Fruit fly (Drosophila melanogaster): ENCODE measurements around the gene CG42680.

Gene CG42680

dm6 chr2L:14622182-14622581 is 34.1 kb upstream of the CG42680 start:
- peak; percentile 29 for TF ChIP-seq CG7045 (GFP tag; optimal IDR thresholded peaks at IDR 0.05)
- TF ChIP-seq toe (GFP tag; optimal IDR thresholded peaks at IDR 0.05) = no peak

dm6 chr2L:14619602-14620001 is 31.6 kb upstream of the CG42680 start:
- TF ChIP-seq CG12768 (GFP tag; optimal IDR thresholded peaks at IDR 0.05) = no peak
- TF ChIP-seq Clk (GFP tag; optimal IDR thresholded peaks at IDR 0.05) = no peak
- no peak for TF ChIP-seq cic (GFP tag; optimal IDR thresholded peaks at IDR 0.05)
- no peak for TF ChIP-seq CG33017 (tag; optimal IDR thresholded peaks at IDR 0.05)
- no peak for TF ChIP-seq ovo (GFP tag; optimal IDR thresholded peaks at IDR 0.05)
- no peak for TF ChIP-seq pad (GFP tag; optimal IDR thresholded peaks at IDR 0.05)
- TF ChIP-seq Mnt (GFP tag; optimal IDR thresholded peaks at IDR 0.05) = no peak
- no peak for TF ChIP-seq Crg-1 (GFP tag; optimal IDR thresholded peaks at IDR 0.05)
- TF ChIP-seq Hr96 (GFP tag; optimal IDR thresholded peaks at IDR 0.05) = no peak
- TF ChIP-seq bab1 (GFP tag; optimal IDR thresholded peaks at IDR 0.05) = no peak
- no peak for TF ChIP-seq CG7045 (GFP tag; optimal IDR thresholded peaks at IDR 0.05)
- TF ChIP-seq tj (GFP tag; optimal IDR thresholded peaks at IDR 0.05) = no peak
- TF ChIP-seq CG7101 (tag; optimal IDR thresholded peaks at IDR 0.05) = no peak
- TF ChIP-seq CG14711 (tag; optimal IDR thresholded peaks at IDR 0.05) = no peak
- no peak for TF ChIP-seq CG11617 (GFP tag; optimal IDR thresholded peaks at IDR 0.05)
- no peak for TF ChIP-seq CG5204 (GFP tag; optimal IDR thresholded peaks at IDR 0.05)
- TF ChIP-seq kay (GFP tag; ENCODE audit: borderline replicate concordance) = no peak

dm6 chr2L:14615749-14616348 is 27.8 kb upstream of the CG42680 start:
- TF ChIP-seq Hr96 (GFP tag; optimal IDR thresholded peaks at IDR 0.05) (no peak), ovo (GFP tag; optimal IDR thresholded peaks at IDR 0.05) (peak; percentile 56), CG33017 (tag; optimal IDR thresholded peaks at IDR 0.05) (peak; percentile 3)

dm6 chr2L:14614897-14615602 is 27.0 kb upstream of the CG42680 start, which contains the start of the genes Adh and Adhr:
TSS of gene Adh (plus strand) at chr2L:14615552.
TSS of gene Adhr (plus strand) at chr2L:14615552.
- peak; percentile 91 for TF ChIP-seq CG12768 (GFP tag; optimal IDR thresholded peaks at IDR 0.05)
- peak; percentile 71 for TF ChIP-seq Hr96 (GFP tag; optimal IDR thresholded peaks at IDR 0.05)
- TF ChIP-seq tj (GFP tag; optimal IDR thresholded peaks at IDR 0.05) = peak; percentile 77
- peak; percentile 27 for TF ChIP-seq cic (GFP tag; optimal IDR thresholded peaks at IDR 0.05)
- peak; percentile 88 for TF ChIP-seq toe (GFP tag; optimal IDR thresholded peaks at IDR 0.05)
- peak; percentile 91 for TF ChIP-seq CG5204 (GFP tag; optimal IDR thresholded peaks at IDR 0.05)
- TF ChIP-seq CG11617 (GFP tag; optimal IDR thresholded peaks at IDR 0.05) = peak; percentile 85
- TF ChIP-seq CG1620 (GFP tag; optimal IDR thresholded peaks at IDR 0.05) = peak; percentile 72
- peak; percentile 95 for TF ChIP-seq CG33017 (tag; optimal IDR thresholded peaks at IDR 0.05)
- TF ChIP-seq Crg-1 (GFP tag; optimal IDR thresholded peaks at IDR 0.05) = peak; percentile 82
- peak; percentile 87 for TF ChIP-seq Clk (GFP tag; optimal IDR thresholded peaks at IDR 0.05)
- peak; percentile 93 for TF ChIP-seq kay (GFP tag; ENCODE audit: borderline replicate concordance)
- TF ChIP-seq bab1 (GFP tag; optimal IDR thresholded peaks at IDR 0.05) = peak; percentile 75
- TF ChIP-seq pad (GFP tag; optimal IDR thresholded peaks at IDR 0.05) = peak; percentile 94
- peak; percentile 78 for TF ChIP-seq ovo (GFP tag; optimal IDR thresholded peaks at IDR 0.05)
- TF ChIP-seq CG14711 (tag; optimal IDR thresholded peaks at IDR 0.05) = peak; percentile 87
- TF ChIP-seq cnc (optimal IDR thresholded peaks at IDR 0.05) = no peak
- TF ChIP-seq CG7045 (GFP tag; optimal IDR thresholded peaks at IDR 0.05) = peak; percentile 93
- TF ChIP-seq Mnt (GFP tag; optimal IDR thresholded peaks at IDR 0.05) = peak; percentile 42
- peak; percentile 92 for TF ChIP-seq CG7101 (tag; optimal IDR thresholded peaks at IDR 0.05)

- TF ChIP-seq tj (GFP tag; optimal IDR thresholded peaks at IDR 0.05) (no peak), cic (GFP tag; optimal IDR thresholded peaks at IDR 0.05) (no peak), CG7045 (GFP tag; optimal IDR thresholded peaks at IDR 0.05) (peak; percentile 19), ovo (GFP tag; optimal IDR thresholded peaks at IDR 0.05) (no peak), CG33017 (tag; optimal IDR thresholded peaks at IDR 0.05) (peak; percentile 92), cnc (optimal IDR thresholded peaks at IDR 0.05) (no peak), Crg-1 (GFP tag; optimal IDR thresholded peaks at IDR 0.05) (no peak), CG7101 (tag; optimal IDR thresholded peaks at IDR 0.05) (peak; percentile 88), CG12768 (GFP tag; optimal IDR thresholded peaks at IDR 0.05) (no peak), CG1620 (GFP tag; optimal IDR thresholded peaks at IDR 0.05) (no peak), kay (GFP tag; ENCODE audit: borderline replicate concordance) (no peak), pad (GFP tag; optimal IDR thresholded peaks at IDR 0.05) (no peak), bab1 (GFP tag; optimal IDR thresholded peaks at IDR 0.05) (peak; percentile 49), CG5204 (GFP tag; optimal IDR thresholded peaks at IDR 0.05) (no peak), CG14711 (tag; optimal IDR thresholded peaks at IDR 0.05) (peak; percentile 87), Hr96 (GFP tag; optimal IDR thresholded peaks at IDR 0.05) (no peak), Clk (GFP tag; optimal IDR thresholded peaks at IDR 0.05) (no peak), Mnt (GFP tag; optimal IDR thresholded peaks at IDR 0.05) (no peak), CG11617 (GFP tag; optimal IDR thresholded peaks at IDR 0.05) (no peak), toe (GFP tag; optimal IDR thresholded peaks at IDR 0.05) (no peak)
Observed at dm6 chr2L:14614444-14614843, 26.4 kb upstream of the CG42680 start.

Measured in whole organism, adult.